Worm (Caenorhabditis elegans) whole organism, late embryonic: ENCODE data around the gene pacs-1.

Experiments
- F13H6.1 ChIP-seq: sonication (generic microtip); optimal IDR thresholded peaks from 2 replicates; lab custom pipeline; 2016; ENCODE audit warnings: missing genetic modification characterization, missing compliant biosample characterization
- ahr-1 ChIP-seq: sonication (generic microtip); optimal IDR thresholded peaks from 2 replicates; lab custom pipeline; 2016; ENCODE audit warnings: missing genetic modification characterization, missing compliant biosample characterization
- ama-1 ChIP-seq: fragments of 150-350 bp; optimal IDR thresholded peaks from 2 replicates; lab custom pipeline; 2014
- ceh-30 ChIP-seq: fragments of 150-350 bp; optimal IDR thresholded peaks from 2 replicates; lab custom pipeline; 2014; ENCODE audit warnings: missing biosample characterization, missing genetic modification characterization
- elt-2 ChIP-seq: sonication (generic microtip); optimal IDR thresholded peaks from 2 replicates; lab custom pipeline; 2016; ENCODE audit warnings: missing genetic modification reagents, missing genetic modification characterization, missing compliant biosample characterization
- fkh-10 ChIP-seq: fragments of 150-350 bp; optimal IDR thresholded peaks from 2 replicates; lab custom pipeline; 2014; ENCODE audit warnings: missing biosample characterization, missing genetic modification reagents, missing genetic modification characterization
- hlh-15 ChIP-seq: sonication (generic microtip); optimal IDR thresholded peaks from 2 replicates; lab custom pipeline; 2016; ENCODE audit warnings: missing genetic modification characterization, missing compliant biosample characterization
- hlh-30 ChIP-seq: sonication (generic microtip); optimal IDR thresholded peaks from 2 replicates; lab custom pipeline; 2017; ENCODE audit warnings: antibody characterized with exemption, missing genetic modification characterization, missing compliant biosample characterization; ENCODE audit not compliant: insufficient read depth
- nfya-1 ChIP-seq: sonication (generic microtip); optimal IDR thresholded peaks from 2 replicates; lab custom pipeline; 2017; ENCODE audit warnings: missing genetic modification characterization, mild to moderate bottlenecking, missing compliant biosample characterization, antibody characterized with exemption, moderate library complexity
- nhr-11 ChIP-seq: fragments of 150-350 bp; optimal IDR thresholded peaks from 2 replicates; lab custom pipeline; 2014; ENCODE audit warnings: missing biosample characterization, missing genetic modification characterization
- pha-4 ChIP-seq: fragments of 150-350 bp; optimal IDR thresholded peaks from 2 replicates; lab custom pipeline; 2018; ENCODE audit warnings: missing biosample characterization, missing genetic modification reagents, missing genetic modification characterization
- pqm-1 ChIP-seq: sonication (generic microtip); optimal IDR thresholded peaks from 2 replicates; lab custom pipeline; 2016; ENCODE audit warnings: missing genetic modification characterization, missing compliant biosample characterization
- syd-9 ChIP-seq: sonication (generic microtip); optimal IDR thresholded peaks from 2 replicates; lab custom pipeline; 2016; ENCODE audit warnings: mild to moderate bottlenecking, missing genetic modification characterization, moderate library complexity, missing compliant biosample characterization
- zip-5 ChIP-seq: sonication (generic microtip); optimal IDR thresholded peaks from 2 replicates; lab custom pipeline; 2016; ENCODE audit warnings: missing genetic modification characterization, missing compliant biosample characterization

DNA sequence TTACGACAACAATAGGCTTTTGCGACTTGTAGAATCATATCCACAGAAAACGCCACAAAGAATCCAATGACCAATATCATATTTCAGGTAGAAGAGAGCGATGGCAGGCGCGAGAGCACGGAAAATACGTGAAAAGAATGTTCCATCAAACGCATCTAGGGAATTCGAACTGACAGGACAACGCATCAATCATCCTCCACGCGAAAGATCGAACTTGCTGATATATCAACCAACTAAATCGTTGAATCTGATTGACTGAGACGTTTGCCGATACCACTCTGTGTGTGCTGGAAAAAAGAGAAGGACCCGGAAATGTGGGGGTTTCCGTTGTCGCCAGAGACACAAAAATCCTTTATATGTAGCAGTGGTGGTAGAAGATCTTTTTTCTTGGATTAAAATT, 1.2 kb upstream of the pacs-1 start:
- TF ChIP-seq nhr-11 (tag; lab: Kevin White, UChicago) (no peak), ama-1 (lab: Kevin White, UChicago) (no peak), syd-9 (tag; lab: Kevin White, UChicago) (no peak), hlh-30 (tag; lab: Kevin White, UChicago) (no peak), pqm-1 (no peak), elt-2 (tag; lab: Kevin White, UChicago) (no peak), fkh-10 (GFP tag; lab: Kevin White, UChicago) (no peak), ahr-1 (tag; lab: Kevin White, UChicago) (no peak), hlh-15 (tag; lab: Kevin White, UChicago) (no peak), ceh-30 (tag; lab: Kevin White, UChicago) (no peak), pha-4 (no peak), nfya-1 (no peak), zip-5 (tag; lab: Kevin White, UChicago) (no peak), F13H6.1 (tag; lab: Kevin White, UChicago) (no peak)
